Fruit fly (Drosophila melanogaster): Measurements from ENCODE around the gene CG42857.
A peak's percentile ranks its signal among the peaks of the same experiment; 100 is the strongest.

The CG42857 gene

dm6 chr3R:9783240-9783917, 37.6 kb downstream of the CG42857 start (continued):
- no peak for TF ChIP-seq sug (tag; optimal IDR thresholded peaks at IDR 0.05)
- peak; percentile 2 for TF ChIP-seq dmrt11E (tag; optimal IDR thresholded peaks at IDR 0.05)
- peak; percentile 66 for TF ChIP-seq bigmax (GFP tag; optimal IDR thresholded peaks at IDR 0.05)
- TF ChIP-seq CG3281 (GFP tag; optimal IDR thresholded peaks at IDR 0.05): no peak
- TF ChIP-seq peb (GFP tag; IDR thresholded peaks at IDR 0.05): no peak
- TF ChIP-seq CkIIα-i1 (GFP tag; IDR thresholded peaks at IDR 0.05): no peak
- no peak for TF ChIP-seq prd (optimal IDR thresholded peaks at IDR 0.05)
- 0 out of 3 replicates have a peak, but pooled peaks have one; percentile 17 for TF ChIP-seq prd (GFP tag; IDR thresholded peaks at IDR 0.05)
- TF ChIP-seq unpg (GFP tag; optimal IDR thresholded peaks at IDR 0.05): peak; percentile 47
- TF ChIP-seq Hr51 (GFP tag; optimal IDR thresholded peaks at IDR 0.05): peak in 1 of 2 experiments; percentile 36
- TF ChIP-seq Ssrp (tag; optimal IDR thresholded peaks at IDR 0.05): no peak
- TF ChIP-seq CG13287 (GFP tag; IDR thresholded peaks at IDR 0.05; ENCODE audit: partially characterized antibody): no peak
- TF ChIP-seq CG13424 (tag; optimal IDR thresholded peaks at IDR 0.05): no peak
- no peak for TF ChIP-seq caup (GFP tag; optimal IDR thresholded peaks at IDR 0.05; ENCODE audit: severe bottlenecking)
- no peak for TF ChIP-seq maf-S (GFP tag; optimal IDR thresholded peaks at IDR 0.05)
- no peak for TF ChIP-seq Jarid2 (GFP tag; optimal IDR thresholded peaks at IDR 0.05)
- peak; percentile 9 for TF ChIP-seq Dek (tag; optimal IDR thresholded peaks at IDR 0.05)
- peak; percentile 50 for TF ChIP-seq CG8388 (GFP tag; optimal IDR thresholded peaks at IDR 0.05)
- peak; percentile 16 for TF ChIP-seq CG12391 (tag; optimal IDR thresholded peaks at IDR 0.05)
- TF ChIP-seq nom (GFP tag; optimal IDR thresholded peaks at IDR 0.05): no peak
- no peak for TF ChIP-seq CG10147 (GFP tag; optimal IDR thresholded peaks at IDR 0.05)
- peak; percentile 14 for TF ChIP-seq tap (tag; optimal IDR thresholded peaks at IDR 0.05)
- TF ChIP-seq CG15479 (GFP tag; optimal IDR thresholded peaks at IDR 0.05): no peak
- no peak for TF ChIP-seq nerfin-1 (tag; optimal IDR thresholded peaks at IDR 0.05)
- no peak for TF ChIP-seq CoRest (tag; optimal IDR thresholded peaks at IDR 0.05)
- TF ChIP-seq Myb (GFP tag; optimal IDR thresholded peaks at IDR 0.05): no peak
- no peak for TF ChIP-seq pfk (GFP tag; optimal IDR thresholded peaks at IDR 0.05)
- TF ChIP-seq stc (GFP tag; IDR thresholded peaks at IDR 0.05): no peak
- no peak for TF ChIP-seq jumu (GFP tag; optimal IDR thresholded peaks at IDR 0.05)
- peak; percentile 45 for TF ChIP-seq CG7556 (GFP tag; optimal IDR thresholded peaks at IDR 0.05)
- TF ChIP-seq CG12104 (GFP tag; optimal IDR thresholded peaks at IDR 0.05): no peak
- no peak for TF ChIP-seq zfh2 (GFP tag; optimal IDR thresholded peaks at IDR 0.05)
- 0 out of 3 replicates have a peak, but pooled peaks have one; percentile 25 for TF ChIP-seq so (GFP tag; IDR thresholded peaks at IDR 0.05)
- TF ChIP-seq CG2120 (GFP tag; optimal IDR thresholded peaks at IDR 0.05): peak; percentile 24
- TF ChIP-seq CG12744 (GFP tag; optimal IDR thresholded peaks at IDR 0.05): no peak
- TF ChIP-seq CG33557 (GFP tag; optimal IDR thresholded peaks at IDR 0.05): no peak
- no peak for TF ChIP-seq Nf-YC (tag; optimal IDR thresholded peaks at IDR 0.05)
- no peak for TF ChIP-seq CHES-1-like (GFP tag; optimal IDR thresholded peaks at IDR 0.05)
- no peak for TF ChIP-seq CG7963 (GFP tag; IDR thresholded peaks at IDR 0.05; ENCODE audit: partially characterized antibody)
- no peak for TF ChIP-seq CG4282 (GFP tag; optimal IDR thresholded peaks at IDR 0.05)
- TF ChIP-seq Bteb2 (GFP tag; optimal IDR thresholded peaks at IDR 0.05): no peak
- no peak for TF ChIP-seq tx (GFP tag; optimal IDR thresholded peaks at IDR 0.05)
- no peak for TF ChIP-seq dan (GFP tag; IDR thresholded peaks at IDR 0.05)
- TF ChIP-seq CG12942 (GFP tag; optimal IDR thresholded peaks at IDR 0.05): no peak
- TF ChIP-seq zf30C (GFP tag; optimal IDR thresholded peaks at IDR 0.05): no peak
- TF ChIP-seq gce (GFP tag; IDR thresholded peaks at IDR 0.05): no peak
- peak; percentile 25 for TF ChIP-seq CG2678 (tag; optimal IDR thresholded peaks at IDR 0.05)
- TF ChIP-seq Nf-YB (GFP tag; optimal IDR thresholded peaks at IDR 0.05): no peak
- peak; percentile 73 for TF ChIP-seq gem (tag; optimal IDR thresholded peaks at IDR 0.05)

All from whole organism, embryonic.